Worm (Caenorhabditis elegans) whole organism, mixed stage, embryonic: ENCODE results near the gene cht-6.

Experiments used
- bed-3 ChIP-seq: fragments of 200-800 bp; sonication (Bioruptor generic); optimal IDR thresholded peaks from 3 replicates; lab custom pipeline; 2018; ENCODE audit warnings: mild to moderate bottlenecking, missing genetic modification characterization, moderate library complexity, missing compliant biosample characterization
- blmp-1 ChIP-seq: fragments of 150-350 bp; optimal IDR thresholded peaks from 2 replicates; lab custom pipeline; 2014; ENCODE audit warnings: missing biosample characterization, missing genetic modification characterization
- ceh-39 ChIP-seq: fragments of 150-350 bp; optimal IDR thresholded peaks from 2 replicates; lab custom pipeline; 2014; ENCODE audit warnings: missing biosample characterization, missing genetic modification characterization
- ceh-43 ChIP-seq: fragments of 200-800 bp; sonication (Bioruptor generic); optimal IDR thresholded peaks from 2 replicates; lab custom pipeline; 2018; ENCODE audit warnings: mild to moderate bottlenecking, missing genetic modification characterization, moderate library complexity, missing compliant biosample characterization
- ceh-83 ChIP-seq: fragments of 200-800 bp; sonication (Bioruptor generic); optimal IDR thresholded peaks from 2 replicates; lab custom pipeline; 2018; ENCODE audit warnings: mild to moderate bottlenecking, missing genetic modification characterization, missing compliant biosample characterization
- ces-1 ChIP-seq: fragments of 150-350 bp; optimal IDR thresholded peaks from 2 replicates; lab custom pipeline; 2014; ENCODE audit warnings: missing biosample characterization, missing genetic modification reagents, missing genetic modification characterization
- cnd-1 ChIP-seq: fragments of 200-800 bp; sonication (Bioruptor generic); optimal IDR thresholded peaks from 2 replicates; lab custom pipeline; 2018; ENCODE audit warnings: mild to moderate bottlenecking, missing genetic modification characterization, missing compliant biosample characterization
- drap-1 ChIP-seq: fragments of 200-800 bp; sonication (Bioruptor generic); optimal IDR thresholded peaks from 3 replicates; lab custom pipeline; 2018; ENCODE audit warnings: mild to moderate bottlenecking, missing genetic modification characterization, missing compliant biosample characterization
- elt-3 ChIP-seq: fragments of 150-350 bp; optimal IDR thresholded peaks from 2 replicates; lab custom pipeline; 2014; ENCODE audit warnings: missing biosample characterization, missing genetic modification characterization
- flh-1 ChIP-seq: fragments of 200-800 bp; sonication (Bioruptor generic); optimal IDR thresholded peaks from 2 replicates; lab custom pipeline; 2018; ENCODE audit warnings: mild to moderate bottlenecking, missing genetic modification characterization, moderate library complexity, missing compliant biosample characterization
- ham-2 ChIP-seq: fragments of 200-800 bp; sonication (Bioruptor generic); optimal IDR thresholded peaks from 2 replicates; lab custom pipeline; 2018; ENCODE audit warnings: mild to moderate bottlenecking, missing genetic modification characterization, missing compliant biosample characterization
- hlh-1 ChIP-seq: fragments of 150-350 bp; optimal IDR thresholded peaks from 2 replicates; lab custom pipeline; 2014; ENCODE audit warnings: missing biosample characterization, missing genetic modification reagents, missing genetic modification characterization
- lin-13 ChIP-seq: fragments of 150-350 bp; optimal IDR thresholded peaks from 2 replicates; lab custom pipeline; 2014; ENCODE audit warnings: missing biosample characterization, missing genetic modification characterization
- lsy-2 ChIP-seq: fragments of 150-350 bp; optimal IDR thresholded peaks from 2 replicates; lab custom pipeline; 2014; ENCODE audit warnings: missing biosample characterization, missing genetic modification characterization
- mls-2 ChIP-seq: sonication (generic microtip); optimal IDR thresholded peaks from 2 replicates; lab custom pipeline; 2016; ENCODE audit warnings: mild to moderate bottlenecking, missing genetic modification characterization, moderate library complexity, missing compliant biosample characterization
- nhr-2 ChIP-seq: fragments of 150-350 bp; optimal IDR thresholded peaks from 2 replicates; lab custom pipeline; 2014; ENCODE audit warnings: missing biosample characterization, missing genetic modification characterization
- nhr-237 ChIP-seq: fragments of 150-350 bp; optimal IDR thresholded peaks from 2 replicates; lab custom pipeline; 2014; ENCODE audit warnings: missing biosample characterization, missing genetic modification characterization
- nhr-76 ChIP-seq: sonication (generic microtip); optimal IDR thresholded peaks from 2 replicates; lab custom pipeline; 2017; ENCODE audit warnings: missing biosample characterization, missing genetic modification characterization
- pha-4 ChIP-seq: fragments of 150-350 bp; optimal IDR thresholded peaks from 2 replicates; lab custom pipeline; 2018; ENCODE audit warnings: missing biosample characterization, missing genetic modification reagents, missing genetic modification characterization
- sem-2 ChIP-seq: fragments of 200-800 bp; sonication (Bioruptor generic); optimal IDR thresholded peaks from 2 replicates; lab custom pipeline; 2018; ENCODE audit warnings: mild to moderate bottlenecking, missing genetic modification characterization, missing compliant biosample characterization
- sptf-1 ChIP-seq: sonication (generic microtip); optimal IDR thresholded peaks from 2 replicates; lab custom pipeline; 2017; ENCODE audit warnings: mild to moderate bottlenecking, missing genetic modification characterization, moderate library complexity, missing compliant biosample characterization
- tbx-8 ChIP-seq: fragments of 200-800 bp; sonication (Bioruptor generic); optimal IDR thresholded peaks from 2 replicates; lab custom pipeline; 2018; ENCODE audit warnings: mild to moderate bottlenecking, missing genetic modification characterization, moderate library complexity, missing compliant biosample characterization
- unc-39 ChIP-seq: fragments of 150-350 bp; optimal IDR thresholded peaks from 2 replicates; lab custom pipeline; 2014; ENCODE audit warnings: missing biosample characterization, missing genetic modification characterization
- unc-62 ChIP-seq: fragments of 150-350 bp; optimal IDR thresholded peaks from 2 replicates; lab custom pipeline; 2014; ENCODE audit warnings: missing biosample characterization, missing genetic modification reagents, missing genetic modification characterization
- zip-8 ChIP-seq: fragments of 150-350 bp; optimal IDR thresholded peaks from 2 replicates; lab custom pipeline; 2014; ENCODE audit warnings: missing biosample characterization, missing genetic modification characterization
- ztf-11 ChIP-seq: fragments of 150-350 bp; optimal IDR thresholded peaks from 2 replicates; lab custom pipeline; 2014; ENCODE audit warnings: missing biosample characterization, missing genetic modification characterization

cht-6 gene

DNA sequence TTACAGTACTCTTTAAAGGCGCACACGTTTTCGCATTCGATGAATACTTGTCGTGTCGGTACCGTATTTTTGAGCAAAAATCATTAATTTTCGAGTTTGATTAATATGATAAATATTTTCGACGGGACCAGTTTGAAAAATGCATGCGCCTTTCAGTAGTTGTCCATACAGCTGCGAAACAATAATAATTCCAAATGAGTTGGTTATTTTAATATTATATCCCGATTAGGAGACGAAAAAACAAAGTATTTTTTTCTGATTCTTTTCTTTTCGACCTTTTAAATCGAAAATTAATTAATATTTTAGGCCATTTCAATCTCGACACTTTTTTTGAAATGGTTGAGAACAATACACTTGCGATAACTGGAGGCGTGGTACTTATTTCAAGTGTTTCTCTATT, 23.8 kb downstream of the cht-6 start, which contains the start of gene T05H4.4:
TSS of gene T05H4.4 (plus strand) at position 301 of the 400 bp plus-strand sequence.
- TF ChIP-seq ztf-11 (tag; lab: Kevin White, UChicago) (no peak), nhr-2 (no peak), nhr-76 (tag; lab: Kevin White, UChicago) (no peak), lsy-2 (no peak), flh-1 (no peak), nhr-237 (tag; lab: Kevin White, UChicago) (no peak), ceh-83 (GFP tag; lab: Kevin White, UChicago) (no peak), zip-8 (tag; lab: Kevin White, UChicago) (no peak)

DNA sequence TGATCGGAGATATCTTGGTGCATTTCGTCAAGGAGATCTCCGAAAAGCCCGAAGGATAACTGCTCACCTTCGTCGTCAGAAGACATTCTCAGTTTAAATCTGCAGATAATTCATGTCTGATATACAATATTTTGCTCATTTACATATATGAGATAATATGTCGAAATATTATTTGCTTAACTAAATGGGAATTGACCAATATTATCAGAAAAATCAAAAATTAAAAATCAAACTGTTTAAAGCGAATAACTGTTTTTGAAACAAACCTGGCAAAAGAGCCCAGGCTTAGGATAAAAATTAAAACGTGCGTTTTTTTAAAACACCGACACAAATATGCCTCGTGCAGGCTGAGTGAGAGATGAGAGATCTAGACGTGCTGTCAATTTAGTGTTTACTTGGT, 26.8 kb downstream of the cht-6 start, which contains the start of gene T05H4.15:
TSS of gene T05H4.15 (minus strand) at position 101 of the 400 bp plus-strand sequence.
- TF ChIP-seq zip-8 (tag; lab: Kevin White, UChicago) (no peak), ces-1 (GFP tag; lab: Kevin White, UChicago) (no peak)
- TF ChIP-seq, all 35 proteins: peak for 0

DNA sequence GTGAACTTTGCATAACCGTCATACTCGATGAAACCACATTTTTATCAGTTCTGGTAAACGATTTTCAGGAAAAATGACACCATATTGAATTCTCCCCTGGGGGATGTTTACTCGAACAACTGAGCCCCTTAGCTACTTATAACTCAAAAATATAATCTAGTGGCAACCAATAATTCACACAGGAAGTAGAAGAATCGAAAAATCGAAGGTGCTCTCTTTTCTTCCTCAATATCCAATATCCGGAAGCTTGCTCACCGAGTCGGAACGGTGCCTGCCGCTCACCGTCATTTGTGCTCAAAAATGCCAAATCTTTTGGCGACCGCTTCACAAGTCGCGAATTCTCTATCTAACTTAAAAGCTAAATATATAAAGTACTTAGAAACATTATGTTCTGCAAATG, 27.2 kb downstream of the cht-6 start, which contains the start of gene T05H4.3:
TSS of gene T05H4.3 (plus strand) at position 301 of the 400 bp plus-strand sequence.
- TF ChIP-seq cnd-1 (tag; lab: Kevin White, UChicago) = no peak
- no peak for TF ChIP-seq bed-3 (GFP tag; lab: Kevin White, UChicago)
- no peak for TF ChIP-seq ceh-39 (tag; lab: Kevin White, UChicago)
- no peak for TF ChIP-seq sem-2 (GFP tag; lab: Kevin White, UChicago)
- TF ChIP-seq unc-62 (GFP tag; lab: Kevin White, UChicago) = no peak
- no peak for TF ChIP-seq ceh-83 (GFP tag; lab: Kevin White, UChicago)
- no peak for TF ChIP-seq ztf-11 (tag; lab: Kevin White, UChicago)
- no peak for TF ChIP-seq lsy-2
- TF ChIP-seq ham-2 (GFP tag; lab: Kevin White, UChicago) = no peak
- TF ChIP-seq nhr-2 = no peak
- no peak for TF ChIP-seq flh-1
- TF ChIP-seq drap-1 (GFP tag; lab: Kevin White, UChicago) = no peak
- TF ChIP-seq, all 35 proteins: peak for 0

DNA sequence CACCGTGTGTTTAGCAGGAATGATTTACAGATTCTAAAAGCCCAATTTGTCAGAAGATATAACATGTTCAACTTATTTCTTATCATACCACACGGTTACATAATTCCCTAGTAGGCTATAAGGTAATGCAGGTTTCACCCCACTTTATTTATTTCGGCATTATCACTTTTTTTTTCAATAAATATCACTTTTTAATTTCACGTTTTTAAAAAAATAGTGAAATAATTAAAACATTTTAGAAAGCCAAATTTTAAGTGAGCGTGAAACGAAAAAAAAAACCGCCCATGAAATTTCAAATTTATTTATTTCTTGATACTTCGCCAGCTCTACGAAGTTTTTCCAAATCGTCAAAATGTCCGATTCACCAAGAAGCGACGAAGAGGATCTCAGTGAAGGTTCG, 33.6 kb downstream of the cht-6 start, which contains the start of gene fbxa-196:
TSS of gene fbxa-196 (plus strand) at position 301 of the 400 bp plus-strand sequence.
- TF ChIP-seq elt-3 (tag; lab: Kevin White, UChicago) (no peak), ztf-11 (tag; lab: Kevin White, UChicago) (no peak), ceh-83 (GFP tag; lab: Kevin White, UChicago) (no peak), cnd-1 (tag; lab: Kevin White, UChicago) (no peak), sptf-1 (tag; lab: Kevin White, UChicago) (no peak), flh-1 (no peak), zip-8 (tag; lab: Kevin White, UChicago) (no peak), nhr-76 (tag; lab: Kevin White, UChicago) (no peak), nhr-237 (tag; lab: Kevin White, UChicago) (no peak), unc-62 (GFP tag; lab: Kevin White, UChicago) (no peak), ceh-39 (tag; lab: Kevin White, UChicago) (no peak), blmp-1 (tag; lab: Kevin White, UChicago) (no peak), lin-13 (no peak), ces-1 (GFP tag; lab: Kevin White, UChicago) (no peak), mls-2 (no peak), pha-4 (no peak), ceh-43 (no peak), unc-39 (tag; lab: Kevin White, UChicago) (no peak)

DNA sequence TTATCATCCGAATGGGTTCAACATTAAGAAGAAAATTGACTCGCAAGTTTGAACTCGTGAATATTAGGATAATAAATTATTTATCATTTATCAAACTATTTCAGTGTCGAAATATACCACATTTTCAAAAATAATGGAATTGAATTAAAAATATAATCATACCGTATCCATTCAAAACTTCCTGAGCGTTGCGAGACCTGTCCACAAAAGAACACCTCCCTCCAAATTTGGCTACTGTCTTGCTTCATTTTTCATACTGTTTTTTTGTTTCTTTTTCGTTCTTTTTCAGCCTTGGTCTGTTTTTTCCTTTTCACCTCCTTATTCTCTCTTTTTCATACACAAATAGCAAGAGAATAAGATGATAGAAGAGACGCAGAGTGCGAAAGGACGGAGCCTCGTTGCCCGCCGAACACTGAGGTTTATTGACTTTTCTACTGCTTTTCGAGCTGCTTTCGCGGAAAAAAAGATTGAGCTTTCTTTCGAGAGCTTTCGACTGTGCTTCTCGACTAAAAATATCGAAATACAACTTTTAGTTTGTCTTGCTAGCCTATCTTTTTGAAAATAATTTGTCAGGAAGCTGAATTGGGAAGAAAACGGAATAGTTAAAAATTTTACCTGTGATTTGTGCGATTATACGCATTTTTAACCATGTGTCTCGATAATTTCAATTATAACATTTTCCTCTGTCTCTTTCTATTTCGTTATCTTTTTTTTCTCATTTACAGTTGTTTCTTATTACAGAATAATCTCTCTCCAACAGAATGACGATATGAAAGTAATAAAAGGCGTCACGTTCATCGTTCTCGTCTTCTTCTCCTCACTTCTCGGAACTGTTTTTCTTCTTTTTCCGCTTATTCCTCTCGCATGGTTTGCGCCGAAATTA, 35.6 kb downstream of the cht-6 start, which contains the start of gene acl-8:
TSS of gene acl-8 (plus strand) at position 742 of the 883 bp plus-strand sequence.
- TF ChIP-seq hlh-1 (tag; lab: Kevin White, UChicago) = no peak
- TF ChIP-seq drap-1 (GFP tag; lab: Kevin White, UChicago) = no peak
- TF ChIP-seq nhr-237 (tag; lab: Kevin White, UChicago) = no peak
- TF ChIP-seq ceh-43 = no peak
- no peak for TF ChIP-seq cnd-1 (tag; lab: Kevin White, UChicago)
- no peak for TF ChIP-seq sem-2 (GFP tag; lab: Kevin White, UChicago)
- no peak for TF ChIP-seq lin-13
- TF ChIP-seq unc-39 (tag; lab: Kevin White, UChicago) = no peak
- TF ChIP-seq lsy-2 = no peak
- no peak for TF ChIP-seq sptf-1 (tag; lab: Kevin White, UChicago)
- TF ChIP-seq ces-1 (GFP tag; lab: Kevin White, UChicago) = no peak

DNA sequence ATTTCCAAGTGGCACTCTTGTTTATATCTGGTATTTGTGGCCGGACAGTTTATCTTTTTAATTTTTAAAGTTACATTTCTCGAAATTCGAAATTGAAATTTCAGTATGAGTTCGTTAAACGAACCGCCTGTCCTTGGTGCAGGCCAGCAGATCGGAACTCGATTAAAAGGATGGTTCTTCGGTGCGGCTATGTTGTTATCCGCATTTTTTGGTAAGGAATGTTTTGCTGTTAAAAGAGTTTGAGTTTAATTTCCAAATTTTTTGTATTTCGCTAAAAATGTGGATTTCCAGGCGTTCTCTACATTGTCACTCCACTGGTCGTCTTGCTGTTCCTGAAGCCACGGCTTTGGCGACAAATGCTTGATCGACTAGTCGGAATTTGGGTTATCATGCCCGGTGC, 38.3 kb downstream of the cht-6 start, which contains the start of gene acl-9:
TSS of gene acl-9 (plus strand) at position 105 of the 400 bp plus-strand sequence.
- TF ChIP-seq cnd-1 (tag; lab: Kevin White, UChicago) = no peak
- TF ChIP-seq ceh-39 (tag; lab: Kevin White, UChicago) = no peak
- no peak for TF ChIP-seq tbx-8 (GFP tag; lab: Kevin White, UChicago)
- TF ChIP-seq, all 35 proteins: peak for 0
